Worm (Caenorhabditis elegans) whole organism, young adult: ENCODE measurements around the gene blos-7.

Experiments
- F10E7.11 ChIP-seq: sonication (generic microtip); optimal IDR thresholded peaks from 2 replicates; lab custom pipeline; 2017; ENCODE audit warnings: mild to moderate bottlenecking, missing genetic modification characterization, moderate library complexity, missing compliant biosample characterization
- F23B12.7 ChIP-seq: sonication (generic microtip); optimal IDR thresholded peaks from 2 replicates; lab custom pipeline; 2017; ENCODE audit warnings: missing genetic modification characterization, mild to moderate bottlenecking, missing compliant biosample characterization, antibody characterized with exemption, moderate library complexity; ENCODE audit not compliant: insufficient read depth
- F55B11.4 ChIP-seq: sonication (generic microtip); optimal IDR thresholded peaks from 2 replicates; lab custom pipeline; 2016; ENCODE audit warnings: missing compliant biosample characterization, missing genetic modification characterization, borderline replicate concordance; ENCODE audit not compliant: insufficient read depth
- cebp-2 ChIP-seq: fragments of 200-800 bp; sonication (Bioruptor generic); IDR thresholded peaks from 2 replicates; pipeline ENCODE4 v1.3.6; 2022; ENCODE audit warnings: missing genetic modification characterization, missing compliant biosample characterization
- chd-7 ChIP-seq: sonication (generic microtip); optimal IDR thresholded peaks from 2 replicates; lab custom pipeline; 2016; ENCODE audit warnings: mild to moderate bottlenecking, missing genetic modification characterization, moderate library complexity, missing compliant biosample characterization
- dpff-1 ChIP-seq: sonication (generic microtip); optimal IDR thresholded peaks from 2 replicates; lab custom pipeline; 2017; ENCODE audit warnings: mild to moderate bottlenecking, missing genetic modification characterization, missing compliant biosample characterization
- dpl-1 ChIP-seq: fragments of 150-350 bp; optimal IDR thresholded peaks from 2 replicates; lab custom pipeline; 2014; ENCODE audit warnings: missing biosample characterization, missing genetic modification reagents, missing genetic modification characterization
- let-526 ChIP-seq: fragments of 200-800 bp; sonication (Bioruptor generic); IDR thresholded peaks from 2 replicates; pipeline ENCODE4 v1.3.6; 2022; ENCODE audit warnings: missing genetic modification reagents, missing genetic modification characterization, missing compliant biosample characterization
- lin-40 ChIP-seq: sonication (generic microtip); optimal IDR thresholded peaks from 2 replicates; lab custom pipeline; 2016; ENCODE audit warnings: missing genetic modification characterization, mild to moderate bottlenecking, missing compliant biosample characterization, missing genotype, missing genetic modification reagents
- madf-8 ChIP-seq: fragments of 200-800 bp; sonication (Bioruptor generic); conservative IDR thresholded peaks from 2 replicates; pipeline ENCODE4 v1.3.6; 2022; ENCODE audit warnings: missing genetic modification reagents, missing genetic modification characterization, missing compliant biosample characterization
- snpc-3.4 ChIP-seq: sonication (generic microtip); optimal IDR thresholded peaks from 2 replicates; lab custom pipeline; 2017; ENCODE audit warnings: missing genetic modification characterization, mild to moderate bottlenecking, missing compliant biosample characterization, antibody characterized with exemption, moderate library complexity, missing genotype, missing genetic modification reagents
- snpc-4 ChIP-seq, 5 experiments: fragments of 150-350 bp in 1 of 5; sonication (generic microtip) in 4 of 5; optimal IDR thresholded peaks; 2 replicates each; lab custom pipeline; 2014 to 2018; ENCODE audit warnings: missing genetic modification characterization in 5 of 5, missing biosample characterization in 3 of 5, antibody characterized with exemption in 2 of 5, mild to moderate bottlenecking in 2 of 5, missing compliant biosample characterization in 2 of 5, missing genotype in 2 of 5, moderate library complexity in 2 of 5, missing genetic modification reagents in 1 of 5

ce11 chrIV:3598452-3598851 is 15.7 kb upstream of the blos-7 start, which contains the start of gene Y37E11B.5:
- no peak for TF ChIP-seq F10E7.11 (tag; lab: Kevin White, UChicago)
- TF ChIP-seq snpc-3.4 = no peak
- TF ChIP-seq lin-40 (tag; lab: Kevin White, UChicago) = no peak
- TF ChIP-seq dpl-1 (GFP tag; lab: Kevin White, UChicago) = no peak
- no peak for TF ChIP-seq snpc-4 (GFP tag; optimal IDR thresholded peaks at IDR 0.05; lab: Kevin White, UChicago)
- TF ChIP-seq snpc-4 (tag; optimal IDR thresholded peaks at IDR 0.05; lab: Kevin White, UChicago) = no peak
- TF ChIP-seq F23B12.7 (tag; lab: Kevin White, UChicago) = no peak
- TF ChIP-seq dpff-1 (tag; lab: Kevin White, UChicago) = no peak
- no peak for TF ChIP-seq cebp-2
- TF ChIP-seq madf-8 = no peak
- no peak for TF ChIP-seq let-526 (GFP tag; lab: Robert Waterston, UW)
- TF ChIP-seq F55B11.4 (tag; lab: Kevin White, UChicago) = no peak
- no peak for TF ChIP-seq chd-7
